Fruit fly (Drosophila melanogaster): ENCODE data around the gene CG42272.

- TF ChIP-seq pan (optimal IDR thresholded peaks at IDR 0.05) (no peak), Vsx2 (GFP tag; optimal IDR thresholded peaks at IDR 0.05; ENCODE audit: partially characterized antibody) (no peak), CG32264 (GFP tag; optimal IDR thresholded peaks at IDR 0.05) (no peak), Jra (GFP tag; optimal IDR thresholded peaks at IDR 0.05) (no peak), h (GFP tag; optimal IDR thresholded peaks at IDR 0.05) (no peak)
Observed at dm6 chr3L:5845466-5845865, 42.6 kb downstream of the CG42272 start, which contains the start of gene vn.
